Worm (Caenorhabditis elegans): ENCODE data around the gene sknr-1.

sknr-1 gene

DNA sequence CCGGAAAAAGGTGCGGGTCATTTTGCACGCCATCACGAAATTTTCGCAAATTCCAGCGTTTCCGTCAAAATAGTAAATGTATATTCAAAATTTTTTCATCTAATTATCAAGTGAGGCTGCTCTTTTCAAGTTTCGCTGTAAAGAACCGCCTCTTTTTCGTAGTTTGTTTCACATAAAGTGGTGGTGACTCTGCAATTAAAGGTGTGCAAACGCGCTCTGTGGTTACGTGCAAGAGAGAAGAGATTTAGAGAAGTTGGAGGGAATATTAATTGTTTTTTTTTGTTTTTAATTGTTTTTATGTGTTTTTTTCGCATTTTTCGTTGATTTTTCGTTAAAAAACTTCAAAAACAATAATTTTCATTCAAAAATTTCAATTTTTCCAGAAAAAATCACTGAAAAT lies 47.3 kb upstream of the sknr-1 start, which contains the start of gene W02G9.3 (continued):
- TF ChIP-seq lin-11 (tag; optimal IDR thresholded peaks at IDR 0.05), result no peak
- peak; percentile 13 for TF ChIP-seq unc-55 (GFP tag; optimal IDR thresholded peaks at IDR 0.05)
- TF ChIP-seq pax-1 (tag; optimal IDR thresholded peaks at IDR 0.05), result no peak
- no peak for TF ChIP-seq odd-2 (tag; optimal IDR thresholded peaks at IDR 0.05)
- no peak for TF ChIP-seq ceh-48 (tag; optimal IDR thresholded peaks at IDR 0.05)
- no peak for TF ChIP-seq che-1 (tag; optimal IDR thresholded peaks at IDR 0.05)
- TF ChIP-seq ref-2 (tag; optimal IDR thresholded peaks at IDR 0.05), result no peak
- TF ChIP-seq hlh-6 (tag; optimal IDR thresholded peaks at IDR 0.05), result no peak
- no peak for TF ChIP-seq nhr-11 (tag; optimal IDR thresholded peaks at IDR 0.05)
- TF ChIP-seq lim-6 (tag; optimal IDR thresholded peaks at IDR 0.05), result no peak
- no peak for TF ChIP-seq ceh-9 (tag; optimal IDR thresholded peaks at IDR 0.05)
- no peak for TF ChIP-seq pha-4 (tag; optimal IDR thresholded peaks at IDR 0.05)
- TF ChIP-seq ceh-24 (tag; optimal IDR thresholded peaks at IDR 0.05), result no peak
- TF ChIP-seq fax-1 (tag; optimal IDR thresholded peaks at IDR 0.05), result no peak
- peak; percentile 17 for TF ChIP-seq elt-2 (tag; optimal IDR thresholded peaks at IDR 0.05)
- no peak for TF ChIP-seq rnt-1 (tag; optimal IDR thresholded peaks at IDR 0.05)
- no peak for TF ChIP-seq gmeb-2 (tag; optimal IDR thresholded peaks at IDR 0.05)
- TF ChIP-seq tbx-2 (tag; optimal IDR thresholded peaks at IDR 0.05), result peak; percentile 45

DNA sequence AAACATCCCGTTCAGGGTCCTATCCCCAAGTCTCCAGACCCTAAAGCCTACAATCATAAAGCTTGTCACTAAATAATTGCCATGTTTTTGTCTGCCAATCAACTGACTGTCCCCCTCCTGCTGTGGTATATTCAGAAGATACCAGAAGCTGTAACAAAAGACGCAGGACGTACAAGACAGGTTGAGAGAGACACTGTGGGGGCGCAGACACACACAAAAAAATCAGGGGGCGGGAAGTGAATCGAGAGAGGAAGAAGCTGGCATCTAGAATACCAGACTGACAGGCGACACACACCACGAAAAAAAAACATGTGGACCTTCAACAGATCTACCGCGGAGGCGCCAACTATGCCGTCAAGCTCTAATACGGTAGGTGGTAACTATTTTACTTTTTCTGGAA lies 45.9 kb upstream of the sknr-1 start, which contains the start of gene kel-8:
TSS of gene kel-8 (plus strand) at position 301 of the 400 bp plus-strand sequence.
- no peak for TF ChIP-seq C08G9.2 (tag; optimal IDR thresholded peaks at IDR 0.05)
- no peak for TF ChIP-seq pha-4 (tag; optimal IDR thresholded peaks at IDR 0.05)
- no peak for TF ChIP-seq Y22D7AL.16 (tag; optimal IDR thresholded peaks at IDR 0.05)
- no peak for TF ChIP-seq lin-11 (tag; optimal IDR thresholded peaks at IDR 0.05)
- TF ChIP-seq ceh-31 (tag; optimal IDR thresholded peaks at IDR 0.05), result no peak
- no peak for TF ChIP-seq ceh-30 (tag; optimal IDR thresholded peaks at IDR 0.05)
- TF ChIP-seq pqm-1 (tag; optimal IDR thresholded peaks at IDR 0.05), result no peak
- TF ChIP-seq ref-2 (tag; optimal IDR thresholded peaks at IDR 0.05), result no peak

DNA sequence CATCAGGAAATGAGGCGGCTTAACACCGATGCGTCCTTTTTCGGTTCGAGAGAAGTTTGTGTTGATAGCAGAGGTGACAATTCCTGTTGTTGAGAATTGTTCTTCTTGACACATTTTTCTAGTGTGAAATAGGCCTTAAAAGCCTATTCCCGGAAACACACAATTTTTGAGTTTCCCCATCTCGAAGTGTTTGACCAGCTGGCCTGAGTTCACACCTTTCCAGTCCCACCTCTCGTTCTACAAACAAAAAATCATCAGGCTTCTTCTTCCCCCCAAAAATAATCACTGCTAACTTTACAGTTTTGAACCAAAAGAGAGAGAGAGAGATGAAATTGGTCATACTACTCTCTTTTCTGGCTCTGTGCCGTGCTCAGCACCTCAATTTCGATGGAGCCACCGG lies 41.3 kb upstream of the sknr-1 start, which contains the start of gene W02G9.4:
TSS of gene W02G9.4 (plus strand) at position 301 of the 400 bp plus-strand sequence.
- no peak for TF ChIP-seq unc-42 (tag; optimal IDR thresholded peaks at IDR 0.05)
- TF ChIP-seq ceh-2 (tag; optimal IDR thresholded peaks at IDR 0.05), result no peak
- TF ChIP-seq ceh-31 (tag; optimal IDR thresholded peaks at IDR 0.05), result no peak
- TF ChIP-seq ceh-18 (tag; optimal IDR thresholded peaks at IDR 0.05), result no peak
- no peak for TF ChIP-seq ceh-30 (tag; optimal IDR thresholded peaks at IDR 0.05)
- no peak for TF ChIP-seq unc-55 (GFP tag; optimal IDR thresholded peaks at IDR 0.05)

DNA sequence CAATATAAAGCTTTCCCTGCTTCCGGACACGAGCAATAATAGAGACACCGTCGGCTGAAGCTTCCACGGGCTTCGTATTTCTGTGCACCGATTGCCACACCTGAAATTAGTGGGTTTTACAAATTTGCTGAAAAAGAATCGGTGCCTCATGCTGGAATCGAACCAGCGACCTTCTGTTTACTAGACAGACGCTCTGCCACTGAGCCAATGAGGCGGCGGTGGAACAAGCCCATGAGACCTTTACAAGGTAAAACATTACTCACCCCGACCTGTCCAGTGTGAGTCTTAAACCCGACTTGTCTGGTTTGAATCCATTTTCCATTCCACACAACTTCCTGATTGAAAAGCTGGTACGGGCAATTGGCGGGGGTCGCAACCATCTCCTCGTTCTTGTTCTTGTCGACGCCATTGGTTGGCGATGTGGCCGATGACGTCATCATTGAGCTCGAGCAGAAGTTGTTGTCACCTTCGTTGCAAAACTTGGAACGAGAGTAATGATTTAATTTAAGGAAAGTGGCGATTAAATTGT lies 39.3 kb upstream of the sknr-1 start, which contains the start of gene ndx-2:
TSS of gene ndx-2 (minus strand) at position 479 of the 529 bp plus-strand sequence.
- TF ChIP-seq T23F11.4 (GFP tag; optimal IDR thresholded peaks at IDR 0.05) (no peak), pag-3 (tag; optimal IDR thresholded peaks at IDR 0.05; ENCODE audit: borderline replicate concordance) (no peak), unc-86 (tag; optimal IDR thresholded peaks at IDR 0.05) (no peak), madf-2 (tag; optimal IDR thresholded peaks at IDR 0.05) (no peak), unc-3 (GFP tag; conservative IDR thresholded peaks at IDR 0.05) (no peak), unc-3 (tag; optimal IDR thresholded peaks at IDR 0.05) (no peak), ahr-1 (tag; optimal IDR thresholded peaks at IDR 0.05) (no peak), ceh-6 (GFP tag; optimal IDR thresholded peaks at IDR 0.05) (no peak), tbx-2 (tag; optimal IDR thresholded peaks at IDR 0.05) (no peak), hlh-6 (tag; optimal IDR thresholded peaks at IDR 0.05) (no peak), ref-2 (tag; optimal IDR thresholded peaks at IDR 0.05) (no peak)

DNA sequence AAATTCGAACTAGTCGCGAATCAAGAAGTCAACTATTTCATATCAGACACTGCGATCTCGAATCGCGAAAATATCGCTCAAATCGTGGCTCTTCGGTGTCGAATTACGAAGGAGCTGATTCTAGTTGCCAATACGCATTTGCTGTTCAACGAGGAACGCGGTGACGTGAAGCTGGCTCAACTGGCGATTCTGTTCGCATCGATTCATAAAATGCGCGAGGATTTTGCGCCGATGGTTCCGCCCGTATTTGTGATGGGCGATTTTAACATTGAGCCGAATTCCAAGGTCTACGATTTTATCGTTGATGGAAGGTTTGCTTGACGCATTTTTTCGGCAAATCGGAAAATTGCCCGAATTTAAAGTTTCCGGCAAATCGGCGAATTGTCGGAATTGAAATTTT lies 35.2 kb upstream of the sknr-1 start:
- TF ChIP-seq odd-2 (tag; optimal IDR thresholded peaks at IDR 0.05) (no peak), dve-1 (tag; optimal IDR thresholded peaks at IDR 0.05) (no peak), fkh-6 (tag; optimal IDR thresholded peaks at IDR 0.05) (no peak), zip-5 (tag; optimal IDR thresholded peaks at IDR 0.05) (no peak), K09A11.1 (tag; optimal IDR thresholded peaks at IDR 0.05; ENCODE audit: insufficient read depth) (no peak), elt-2 (tag; optimal IDR thresholded peaks at IDR 0.05) (no peak), ahr-1 (tag; optimal IDR thresholded peaks at IDR 0.05) (no peak), T23F11.4 (GFP tag; optimal IDR thresholded peaks at IDR 0.05) (no peak), nfya-1 (tag; optimal IDR thresholded peaks at IDR 0.05) (no peak), sdc-2 (tag; optimal IDR thresholded peaks at IDR 0.05) (no peak), hlh-15 (tag; optimal IDR thresholded peaks at IDR 0.05) (no peak), ttx-3 (tag; optimal IDR thresholded peaks at IDR 0.05) (no peak), nhr-11 (tag; optimal IDR thresholded peaks at IDR 0.05) (no peak), ceh-9 (tag; optimal IDR thresholded peaks at IDR 0.05) (no peak), pag-3 (tag; optimal IDR thresholded peaks at IDR 0.05; ENCODE audit: borderline replicate concordance) (no peak)

Measured in whole organism, late embryonic.